Worm (Caenorhabditis elegans) whole organism, midembryonic: ENCODE data around the gene mak-1.

ENCODE experiments used
- T22C8.4 ChIP-seq: fragments of 200-800 bp; sonication (Bioruptor generic); IDR thresholded peaks from 2 replicates; pipeline ENCODE4 v1.3.6; 2022; ENCODE audit warnings: missing genetic modification characterization, missing compliant biosample characterization
- cog-1 ChIP-seq: sonication (generic microtip); optimal IDR thresholded peaks from 2 replicates; lab custom pipeline; 2016; ENCODE audit warnings: missing genetic modification characterization, missing compliant biosample characterization
- flt-1 ChIP-seq: fragments of 200-800 bp; sonication (Bioruptor generic); IDR thresholded peaks from 2 replicates; pipeline ENCODE4 v1.3.6; 2022; ENCODE audit warnings: missing genetic modification characterization, missing compliant biosample characterization
- klf-2 ChIP-seq: fragments of 200-800 bp; sonication (Bioruptor generic); conservative IDR thresholded peaks from 2 replicates; pipeline ENCODE4 v1.3.6; 2022; ENCODE audit warnings: missing genetic modification reagents, missing genetic modification characterization, missing compliant biosample characterization
- med-1 ChIP-seq: sonication (generic microtip); optimal IDR thresholded peaks from 2 replicates; lab custom pipeline; 2017; ENCODE audit warnings: missing genetic modification characterization, mild to moderate bottlenecking, missing compliant biosample characterization, antibody characterized with exemption, missing genetic modification reagents; ENCODE audit not compliant: insufficient read depth
- ref-1 ChIP-seq: fragments of 200-800 bp; sonication (Bioruptor generic); conservative IDR thresholded peaks from 2 replicates; pipeline ENCODE4 v1.3.6; 2022; ENCODE audit warnings: missing genetic modification reagents, missing genetic modification characterization, missing compliant biosample characterization
- tab-1 ChIP-seq: fragments of 200-800 bp; sonication (Bioruptor generic); IDR thresholded peaks from 2 replicates; pipeline ENCODE4 v1.3.6; 2022; ENCODE audit warnings: missing genetic modification characterization, missing compliant biosample characterization
- ztf-23 ChIP-seq: fragments of 200-800 bp; sonication (Bioruptor generic); IDR thresholded peaks from 2 replicates; pipeline ENCODE4 v1.3.6; 2022; ENCODE audit warnings: missing genetic modification reagents, missing genetic modification characterization, missing compliant biosample characterization
- ztf-29 ChIP-seq: fragments of 200-800 bp; sonication (Bioruptor generic); IDR thresholded peaks from 2 replicates; pipeline ENCODE4 v1.3.6; 2022; ENCODE audit warnings: missing genetic modification reagents, missing genetic modification characterization, missing compliant biosample characterization

mak-1 gene

ce11 chrII:8743379-8744173, at the start of gene mak-1:
Gene mak-1, plus strand, starts transcription at chrII:8744071.
- TF ChIP-seq T22C8.4 (GFP tag; lab: Robert Waterston, UW) (0 out of 2 replicates have a peak, but pooled peaks have one; percentile 22), tab-1 (GFP tag; lab: Robert Waterston, UW) (no peak), klf-2 (GFP tag; lab: Robert Waterston, UW) (no peak)

ce11 chrII:8695783-8696182, 48.1 kb upstream of the mak-1 start, which contains the start of gene C34C6.10:
Gene C34C6.10, minus strand, starts transcription at chrII:8695883.
- TF ChIP-seq ztf-29 (GFP tag; lab: Robert Waterston, UW) (no peak), tab-1 (GFP tag; lab: Robert Waterston, UW) (no peak), klf-2 (GFP tag; lab: Robert Waterston, UW) (no peak), flt-1 (no peak), cog-1 (tag; lab: Kevin White, UChicago) (no peak), ref-1 (GFP tag; lab: Robert Waterston, UW) (no peak), ztf-23 (GFP tag; lab: Robert Waterston, UW) (no peak), med-1 (no peak), T22C8.4 (GFP tag; lab: Robert Waterston, UW) (no peak)

ce11 chrII:8698828-8699227, 45.0 kb upstream of the mak-1 start, which contains the start of gene chdh-1:
Gene chdh-1, minus strand, starts transcription at chrII:8698928.
- TF ChIP-seq tab-1 (GFP tag; lab: Robert Waterston, UW), result no peak
- no peak for TF ChIP-seq ztf-29 (GFP tag; lab: Robert Waterston, UW)
- TF ChIP-seq ref-1 (GFP tag; lab: Robert Waterston, UW), result no peak
- no peak for TF ChIP-seq cog-1 (tag; lab: Kevin White, UChicago)
- no peak for TF ChIP-seq flt-1
- no peak for TF ChIP-seq med-1
- no peak for TF ChIP-seq ztf-23 (GFP tag; lab: Robert Waterston, UW)
- no peak for TF ChIP-seq T22C8.4 (GFP tag; lab: Robert Waterston, UW)
- no peak for TF ChIP-seq klf-2 (GFP tag; lab: Robert Waterston, UW)

- no peak for TF ChIP-seq flt-1
- TF ChIP-seq tab-1 (GFP tag; lab: Robert Waterston, UW), result no peak
- TF ChIP-seq med-1, result no peak
- TF ChIP-seq T22C8.4 (GFP tag; lab: Robert Waterston, UW), result no peak
- TF ChIP-seq klf-2 (GFP tag; lab: Robert Waterston, UW), result no peak
- TF ChIP-seq ref-1 (GFP tag; lab: Robert Waterston, UW), result no peak
- TF ChIP-seq ztf-29 (GFP tag; lab: Robert Waterston, UW), result no peak
- TF ChIP-seq cog-1 (tag; lab: Kevin White, UChicago), result no peak
- TF ChIP-seq ztf-23 (GFP tag; lab: Robert Waterston, UW), result no peak
Observed at ce11 chrII:8701059-8701458, 42.8 kb upstream of the mak-1 start.

ce11 chrII:8701619-8702350, 42.1 kb upstream of the mak-1 start, which contains the start of gene sphk-1:
Gene sphk-1, minus strand, starts transcription at chrII:8701669.
- TF ChIP-seq flt-1, result no peak

- TF ChIP-seq tab-1 (GFP tag; lab: Robert Waterston, UW) (no peak), ref-1 (GFP tag; lab: Robert Waterston, UW) (no peak), med-1 (no peak), T22C8.4 (GFP tag; lab: Robert Waterston, UW) (no peak), klf-2 (GFP tag; lab: Robert Waterston, UW) (no peak), flt-1 (no peak)
Observed at ce11 chrII:8703729-8704128, 40.1 kb upstream of the mak-1 start, which contains the start of gene ceh-7. Gene ceh-7, minus strand, starts transcription at chrII:8703829.

ce11 chrII:8704413-8704874, 39.4 kb upstream of the mak-1 start, which contains the start of gene prx-5:
Gene prx-5, plus strand, starts transcription at chrII:8704824.
- no peak for TF ChIP-seq ref-1 (GFP tag; lab: Robert Waterston, UW)
- TF ChIP-seq med-1, result no peak
- TF ChIP-seq ztf-23 (GFP tag; lab: Robert Waterston, UW), result no peak
- no peak for TF ChIP-seq ztf-29 (GFP tag; lab: Robert Waterston, UW)
- no peak for TF ChIP-seq T22C8.4 (GFP tag; lab: Robert Waterston, UW)
- no peak for TF ChIP-seq klf-2 (GFP tag; lab: Robert Waterston, UW)
- no peak for TF ChIP-seq cog-1 (tag; lab: Kevin White, UChicago)
- TF ChIP-seq flt-1, result no peak
- no peak for TF ChIP-seq tab-1 (GFP tag; lab: Robert Waterston, UW)

ce11 chrII:8707024-8707423, 36.8 kb upstream of the mak-1 start, which contains the start of gene cup-16:
Gene cup-16, plus strand, starts transcription at chrII:8707155.
- TF ChIP-seq ztf-23 (GFP tag; lab: Robert Waterston, UW) (no peak), ztf-29 (GFP tag; lab: Robert Waterston, UW) (no peak), med-1 (no peak), T22C8.4 (GFP tag; lab: Robert Waterston, UW) (no peak), tab-1 (GFP tag; lab: Robert Waterston, UW) (no peak), klf-2 (GFP tag; lab: Robert Waterston, UW) (no peak), cog-1 (tag; lab: Kevin White, UChicago) (no peak), ref-1 (GFP tag; lab: Robert Waterston, UW) (no peak), flt-1 (no peak)

- TF ChIP-seq flt-1, result no peak
- no peak for TF ChIP-seq tab-1 (GFP tag; lab: Robert Waterston, UW)
- TF ChIP-seq med-1, result no peak
- TF ChIP-seq T22C8.4 (GFP tag; lab: Robert Waterston, UW), result no peak
- TF ChIP-seq cog-1 (tag; lab: Kevin White, UChicago), result no peak
- TF ChIP-seq ztf-29 (GFP tag; lab: Robert Waterston, UW), result no peak
- no peak for TF ChIP-seq ref-1 (GFP tag; lab: Robert Waterston, UW)
Observed at ce11 chrII:8710317-8710716, 33.6 kb upstream of the mak-1 start, which contains the start of gene srg-15. Gene srg-15, minus strand, starts transcription at chrII:8710417.
